Fruit fly (Drosophila melanogaster): ENCODE results near the gene GckIII.

The GckIII gene

DNA sequence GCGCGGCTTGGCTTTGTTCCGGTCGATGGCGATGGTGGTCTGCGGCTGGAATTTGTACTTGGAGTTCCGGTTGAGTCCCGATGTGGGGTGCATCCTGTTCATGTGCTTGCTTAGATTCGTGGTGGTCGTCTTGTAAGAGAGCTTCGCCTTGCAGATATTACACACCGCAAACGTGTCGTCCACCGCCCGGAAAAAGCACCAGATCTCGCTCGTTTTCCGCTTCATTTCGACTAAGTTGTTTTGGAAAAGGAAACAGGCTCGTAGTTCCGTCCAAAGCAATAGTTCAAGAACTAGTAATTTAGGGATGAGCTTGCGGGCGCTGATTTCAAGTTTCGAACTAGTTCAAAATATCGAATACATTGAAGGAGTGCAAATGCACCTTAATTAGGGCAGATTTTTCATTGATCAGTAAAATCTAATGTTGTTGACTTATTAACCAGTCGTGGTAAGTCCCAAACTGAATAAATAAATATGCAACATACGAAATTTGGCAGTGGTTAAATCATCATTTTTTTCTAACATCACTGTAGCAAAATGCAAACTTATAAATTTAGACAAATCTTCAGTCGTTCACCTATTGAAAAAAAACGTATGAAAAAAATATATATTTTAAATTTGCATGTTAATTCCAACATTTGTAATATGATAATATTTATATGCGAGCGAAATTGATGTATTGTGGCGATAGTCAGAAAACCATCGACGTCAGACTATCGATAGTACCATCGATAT lies 42.3 kb upstream of the GckIII start, which contains the start of the genes bdwf and Patr-1 (continued):
- TF ChIP-seq E2f2 (GFP tag; IDR thresholded peaks at IDR 0.05): peak; percentile 45
- TF ChIP-seq kni (GFP tag; optimal IDR thresholded peaks at IDR 0.05): peak; percentile 67
- TF ChIP-seq MTF-1 (GFP tag; optimal IDR thresholded peaks at IDR 0.05; ENCODE audit: borderline replicate concordance): no peak
- TF ChIP-seq slbo (GFP tag; IDR thresholded peaks at IDR 0.05): no peak; the same call in 1 of the 2 replicates
- peak; percentile 17 for TF ChIP-seq CG18476 (GFP tag; optimal IDR thresholded peaks at IDR 0.05)
- TF ChIP-seq Jarid2 (GFP tag; optimal IDR thresholded peaks at IDR 0.05): no peak
- no peak for TF ChIP-seq Hr51 (GFP tag; optimal IDR thresholded peaks at IDR 0.05)
- TF ChIP-seq Pdp1 (GFP tag; optimal IDR thresholded peaks at IDR 0.05): peak in 1 of 2 experiments; percentile 17
- 0 out of 2 replicates have a peak, but pooled peaks have one; percentile 16 for TF ChIP-seq CG17328 (GFP tag; IDR thresholded peaks at IDR 0.05)
- peak; percentile 3 to 7 for TF ChIP-seq dpn (GFP tag; optimal IDR thresholded peaks at IDR 0.05)
- TF ChIP-seq ind (GFP tag; optimal IDR thresholded peaks at IDR 0.05): peak; percentile 37
- TF ChIP-seq CG17361 (GFP tag; IDR thresholded peaks at IDR 0.05): peak; percentile 68
- peak in 1 of 3 experiments; percentile 36 for TF ChIP-seq lola (GFP tag; optimal IDR thresholded peaks at IDR 0.05)
- peak; percentile 30 for TF ChIP-seq CG18764 (GFP tag; optimal IDR thresholded peaks at IDR 0.05)
- peak; percentile 37 for TF ChIP-seq lilli (GFP tag; optimal IDR thresholded peaks at IDR 0.05)
- no peak for TF ChIP-seq jing (GFP tag; optimal IDR thresholded peaks at IDR 0.05)
- peak; percentile 80; the same call in 1 of the 2 replicates for TF ChIP-seq ato (GFP tag; IDR thresholded peaks at IDR 0.05; ENCODE audit: partially characterized antibody)
- peak; percentile 4 for TF ChIP-seq gcm (GFP tag; optimal IDR thresholded peaks at IDR 0.05)
- peak; percentile 2 for TF ChIP-seq Nf-YC (tag; optimal IDR thresholded peaks at IDR 0.05)
- peak; percentile 63 for TF ChIP-seq CG12391 (tag; optimal IDR thresholded peaks at IDR 0.05)
- TF ChIP-seq hb (GFP tag; IDR thresholded peaks at IDR 0.05; ENCODE audit: partially characterized antibody): peak; percentile 94
- peak; percentile 17 for TF ChIP-seq gfzf (GFP tag; optimal IDR thresholded peaks at IDR 0.05)
- TF ChIP-seq CG4404 (GFP tag; IDR thresholded peaks at IDR 0.05): 0 out of 2 replicates have a peak, but pooled peaks have one; percentile 6
- peak; percentile 11 for TF ChIP-seq Xbp1 (GFP tag; optimal IDR thresholded peaks at IDR 0.05)
- peak; percentile 62 for TF ChIP-seq MESR4 (GFP tag; optimal IDR thresholded peaks at IDR 0.05)
- TF ChIP-seq CG1233 (GFP tag; optimal IDR thresholded peaks at IDR 0.05): peak; percentile 33
- peak; percentile 93 for TF ChIP-seq vnd (GFP tag; IDR thresholded peaks at IDR 0.05; ENCODE audit: partially characterized antibody)
- TF ChIP-seq slou (GFP tag; optimal IDR thresholded peaks at IDR 0.05): peak; percentile 16
- peak; percentile 24 for TF ChIP-seq CTCF (GFP tag; optimal IDR thresholded peaks at IDR 0.05)
- TF ChIP-seq Scr (GFP tag; IDR thresholded peaks at IDR 0.05; ENCODE audit: partially characterized antibody): peak; percentile 95
- TF ChIP-seq CG18262 (tag; optimal IDR thresholded peaks at IDR 0.05): peak; percentile 52
- TF ChIP-seq CG15514 (GFP tag; optimal IDR thresholded peaks at IDR 0.05): peak; percentile 99
- TF ChIP-seq Ptx1 (GFP tag; IDR thresholded peaks at IDR 0.05): no peak
- TF ChIP-seq stc (GFP tag; IDR thresholded peaks at IDR 0.05): 0 out of 2 replicates have a peak, but pooled peaks have one; percentile 6
- peak; percentile 92 for TF ChIP-seq CG3995 (GFP tag; optimal IDR thresholded peaks at IDR 0.05)
- TF ChIP-seq nerfin-2 (GFP tag; IDR thresholded peaks at IDR 0.05; ENCODE audit: partially characterized antibody): peak; percentile 84
- peak; percentile 17 for TF ChIP-seq Ssrp (tag; optimal IDR thresholded peaks at IDR 0.05)
- peak; percentile 32 for TF ChIP-seq CG2712 (tag; optimal IDR thresholded peaks at IDR 0.05)
- peak; percentile 92 for TF ChIP-seq inv (GFP tag; IDR thresholded peaks at IDR 0.05; ENCODE audit: partially characterized antibody)
- TF ChIP-seq row (GFP tag; IDR thresholded peaks at IDR 0.05): peak; percentile 75
- TF ChIP-seq CG14860 (GFP tag; IDR thresholded peaks at IDR 0.05; ENCODE audit: partially characterized antibody): peak; percentile 88
- peak; percentile 66 for TF ChIP-seq MBD-R2 (GFP tag; IDR thresholded peaks at IDR 0.05)
- peak; percentile 60 for TF ChIP-seq CG30403 (GFP tag; optimal IDR thresholded peaks at IDR 0.05)
- peak; percentile 0 for TF ChIP-seq CG12155 (GFP tag; optimal IDR thresholded peaks at IDR 0.05)
- TF ChIP-seq Dp (GFP tag; optimal IDR thresholded peaks at IDR 0.05): peak; percentile 29
- peak; percentile 35 for TF ChIP-seq CG17829 (tag; optimal IDR thresholded peaks at IDR 0.05)
- peak; percentile 59; the same call in 1 of the 3 replicates for TF ChIP-seq CG11560 (tag; IDR thresholded peaks at IDR 0.05)
